Fruit fly (Drosophila melanogaster): ENCODE results near the gene ome.
A peak's percentile ranks its signal among the peaks of the same experiment; 100 is the strongest.

ome gene

DNA sequence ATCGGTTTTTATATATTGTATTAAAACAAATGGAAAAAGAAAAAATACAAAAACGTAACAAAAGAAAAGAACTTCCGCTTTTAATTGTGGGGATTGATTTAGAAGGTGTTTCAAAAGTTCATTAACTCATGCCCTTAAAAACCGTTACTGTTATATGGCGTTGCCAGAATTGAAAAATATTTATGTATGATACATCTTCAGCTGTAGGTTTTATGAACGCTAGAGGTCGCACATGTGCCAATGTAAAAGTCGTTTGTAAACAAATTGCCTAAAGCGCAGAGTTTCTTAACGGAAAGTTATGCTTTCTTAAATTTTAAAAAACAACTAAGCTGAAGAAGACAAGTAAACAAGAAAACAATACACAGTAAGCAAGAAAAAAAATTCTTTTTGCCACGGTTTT lies 1.1 kb upstream of the ome start:
- TF ChIP-seq nerfin-1 (tag; optimal IDR thresholded peaks at IDR 0.05) (no peak), Med (GFP tag) (peak; percentile 88), CG31365 (tag; optimal IDR thresholded peaks at IDR 0.05) (peak; percentile 67), CG3407 (GFP tag; optimal IDR thresholded peaks at IDR 0.05) (peak; percentile 33), CG30020 (tag; optimal IDR thresholded peaks at IDR 0.05) (no peak), Lhr (GFP tag; optimal IDR thresholded peaks at IDR 0.05) (peak; percentile 81), CG3995 (GFP tag; optimal IDR thresholded peaks at IDR 0.05) (peak; percentile 36), MBD-R2 (GFP tag; IDR thresholded peaks at IDR 0.05) (no peak), CG3838 (GFP tag; optimal IDR thresholded peaks at IDR 0.05) (no peak), B-H2 (GFP tag; optimal IDR thresholded peaks at IDR 0.05) (peak; percentile 9), Opbp (GFP tag; IDR thresholded peaks at IDR 0.05; ENCODE audit: partially characterized antibody) (peak; percentile 34; the same call in 1 of the 3 replicates), cwo (GFP tag; optimal IDR thresholded peaks at IDR 0.05) (no peak), zen (tag; optimal IDR thresholded peaks at IDR 0.05) (peak; percentile 21), gsb-n (tag; optimal IDR thresholded peaks at IDR 0.05) (no peak), Bdp1 (GFP tag; optimal IDR thresholded peaks at IDR 0.05) (peak; percentile 54), CG2120 (GFP tag; optimal IDR thresholded peaks at IDR 0.05) (no peak), Dad (GFP tag; optimal IDR thresholded peaks at IDR 0.05) (no peak), D19A (tag; optimal IDR thresholded peaks at IDR 0.05) (peak; percentile 26), Oaz (GFP tag; IDR thresholded peaks at IDR 0.05) (no peak), CG2199 (GFP tag; IDR thresholded peaks at IDR 0.05) (peak; percentile 90), CG15696 (tag; optimal IDR thresholded peaks at IDR 0.05) (peak; percentile 28), CG33557 (GFP tag; optimal IDR thresholded peaks at IDR 0.05) (no peak), odd (GFP tag; optimal IDR thresholded peaks at IDR 0.05) (no peak), gcm (GFP tag; optimal IDR thresholded peaks at IDR 0.05) (no peak), Max (GFP tag; optimal IDR thresholded peaks at IDR 0.05) (no peak), unpg (GFP tag; optimal IDR thresholded peaks at IDR 0.05) (no peak), Bgb (GFP tag; IDR thresholded peaks at IDR 0.05; ENCODE audit: partially characterized antibody) (peak; percentile 56), dati (GFP tag; IDR thresholded peaks at IDR 0.05) (no peak), Atf-2 (GFP tag; optimal IDR thresholded peaks at IDR 0.05) (no peak), Ets97D (GFP tag; optimal IDR thresholded peaks at IDR 0.05) (peak; percentile 42), kay (GFP tag; optimal IDR thresholded peaks at IDR 0.05) (peak; percentile 9), CG13894 (tag; optimal IDR thresholded peaks at IDR 0.05) (peak; percentile 17), Gsc (GFP tag; IDR thresholded peaks at IDR 0.05) (no peak), E2f2 (GFP tag; IDR thresholded peaks at IDR 0.05) (0 out of 2 replicates have a peak, but pooled peaks have one; percentile 26), CG8281 (tag; optimal IDR thresholded peaks at IDR 0.05) (no peak), ERR (GFP tag; optimal IDR thresholded peaks at IDR 0.05) (no peak), CG2712 (tag; optimal IDR thresholded peaks at IDR 0.05) (peak; percentile 53), wor (GFP tag; IDR thresholded peaks at IDR 0.05) (no peak), ranshi (GFP tag; IDR thresholded peaks at IDR 0.05) (no peak), mam (GFP tag; optimal IDR thresholded peaks at IDR 0.05) (peak; percentile 24), CG17359 (tag; optimal IDR thresholded peaks at IDR 0.05) (peak; percentile 15), gsb (GFP tag; IDR thresholded peaks at IDR 0.05) (no peak), slbo (GFP tag; IDR thresholded peaks at IDR 0.05) (peak; percentile 41; the same call in 1 of the 2 replicates), cg (GFP tag; optimal IDR thresholded peaks at IDR 0.05) (no peak), al (GFP tag; IDR thresholded peaks at IDR 0.05) (no peak), CG6854 (GFP tag; optimal IDR thresholded peaks at IDR 0.05) (no peak), Fer2 (tag; optimal IDR thresholded peaks at IDR 0.05) (no peak), dm (GFP tag; optimal IDR thresholded peaks at IDR 0.05) (no peak), bbx (GFP tag; IDR thresholded peaks at IDR 0.05; ENCODE audit: partially characterized antibody) (no peak), gem (tag; optimal IDR thresholded peaks at IDR 0.05) (peak; percentile 21), CG4424 (GFP tag; optimal IDR thresholded peaks at IDR 0.05) (no peak), CTCF (GFP tag; optimal IDR thresholded peaks at IDR 0.05) (peak; percentile 98)

All from whole organism, embryonic.